Worm (Caenorhabditis elegans): Measurements from ENCODE around the gene C01G10.14.

DNA sequence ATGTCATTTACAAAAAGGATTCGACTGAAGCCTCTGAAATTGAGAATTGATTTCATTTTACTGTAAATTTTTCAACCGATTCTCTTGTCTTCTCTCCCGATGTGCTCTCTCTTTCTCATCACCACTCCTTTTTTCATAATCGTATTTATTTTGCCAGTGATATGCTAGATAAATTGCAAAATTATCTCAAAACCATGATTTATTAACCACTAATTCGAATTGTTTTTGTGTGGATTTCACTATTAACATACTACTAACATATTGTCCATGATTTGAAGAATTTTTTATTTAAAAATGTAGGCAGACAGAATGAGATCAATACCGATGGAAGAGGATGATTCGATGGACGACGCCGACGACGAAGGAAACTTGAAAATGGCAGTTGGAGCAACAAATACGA is 38.6 kb downstream of the C01G10.14 start, which contains the start of gene C25D7.10:
- no peak for TF ChIP-seq klf-2 (GFP tag; conservative IDR thresholded peaks at IDR 0.05)
- no peak for TF ChIP-seq cog-1 (tag; optimal IDR thresholded peaks at IDR 0.05)
- TF ChIP-seq med-1 (GFP tag; optimal IDR thresholded peaks at IDR 0.05; ENCODE audit: insufficient read depth), result no peak
- TF ChIP-seq T22C8.4 (GFP tag; IDR thresholded peaks at IDR 0.05), result no peak
- TF ChIP-seq ztf-23 (GFP tag; IDR thresholded peaks at IDR 0.05), result no peak
- no peak for TF ChIP-seq flt-1 (GFP tag; IDR thresholded peaks at IDR 0.05)
